Fruit fly (Drosophila melanogaster) whole organism, embryonic: ENCODE data around the gene CG6870.

Source experiments
- Ada2b ChIP-seq: fragments of 200-800 bp; sonication (Bioruptor generic); IDR thresholded peaks from 2 replicates; pipeline ENCODE4 v1.3.6; 2022; ENCODE audit warnings: missing biosample characterization, missing genetic modification characterization
- Awh ChIP-seq: fragments of 200-800 bp; sonication (Bioruptor generic); IDR thresholded peaks from 2 replicates; pipeline ENCODE4, ENCODE4 v1.3.6; 2022; ENCODE audit warnings: missing biosample characterization, missing genetic modification characterization
- CG10147 ChIP-seq: fragments of 200-800 bp; sonication (Bioruptor generic); optimal IDR thresholded peaks from 2 replicates; lab custom pipeline; 2019; ENCODE audit warnings: missing biosample characterization, mild to moderate bottlenecking, missing genetic modification characterization, moderate library complexity
- CG10209 ChIP-seq: fragments of 200-800 bp; sonication (Bioruptor generic); optimal IDR thresholded peaks from 3 replicates; lab custom pipeline; 2017; ENCODE audit warnings: missing biosample characterization, mild to moderate bottlenecking, missing genetic modification characterization, missing genetic modification reagents
- CG1024 ChIP-seq: fragments of 200-800 bp; sonication (Bioruptor generic); IDR thresholded peaks from 2 replicates; pipeline ENCODE4 v1.3.6; 2022; ENCODE audit warnings: missing biosample characterization, missing genetic modification characterization
- CG10431 ChIP-seq: fragments of 200-800 bp; sonication (Bioruptor generic); optimal IDR thresholded peaks from 3 replicates; lab custom pipeline; 2018; ENCODE audit warnings: missing biosample characterization, mild to moderate bottlenecking, missing genetic modification characterization
- CG11695 ChIP-seq: fragments of 200-800 bp; sonication (Bioruptor generic); IDR thresholded peaks from 3 replicates; pipeline ENCODE4 v1.3.6; 2022; ENCODE audit warnings: missing biosample characterization, missing genetic modification characterization
- CG11723 ChIP-seq: fragments of 200-800 bp; sonication (Bioruptor generic); optimal IDR thresholded peaks from 2 replicates; lab custom pipeline; 2017; ENCODE audit warnings: missing biosample characterization, mild to moderate bottlenecking, missing genetic modification characterization
- CG12236 ChIP-seq: fragments of 200-800 bp; sonication (Bioruptor generic); optimal IDR thresholded peaks from 2 replicates; lab custom pipeline; 2016; ENCODE audit warnings: missing biosample characterization, missing genetic modification characterization
- CG12942 ChIP-seq: fragments of 200-800 bp; sonication (Bioruptor generic); optimal IDR thresholded peaks from 3 replicates; lab custom pipeline; 2016; ENCODE audit warnings: missing biosample characterization, missing genetic modification characterization
- CG13424 ChIP-seq: fragments of 200-800 bp; sonication (Bioruptor generic); optimal IDR thresholded peaks from 2 replicates; lab custom pipeline; 2019; ENCODE audit warnings: missing biosample characterization, mild to moderate bottlenecking, missing genetic modification characterization, moderate library complexity
- CG13775 ChIP-seq: fragments of 200-800 bp; sonication (Bioruptor generic); optimal IDR thresholded peaks from 3 replicates; lab custom pipeline; 2017; ENCODE audit warnings: missing biosample characterization, mild to moderate bottlenecking, missing genetic modification characterization
- CG13894 ChIP-seq: fragments of 200-800 bp; sonication (Bioruptor generic); optimal IDR thresholded peaks from 3 replicates; lab custom pipeline; 2018; ENCODE audit warnings: missing biosample characterization, mild to moderate bottlenecking, missing genetic modification characterization, moderate library complexity
- CG15011 ChIP-seq: fragments of 200-800 bp; sonication (Bioruptor generic); optimal IDR thresholded peaks from 3 replicates; lab custom pipeline; 2018; ENCODE audit warnings: missing biosample characterization, mild to moderate bottlenecking, missing genetic modification characterization
- CG17829 ChIP-seq: fragments of 200-800 bp; optimal IDR thresholded peaks from 2 replicates; lab custom pipeline; 2019; ENCODE audit warnings: missing biosample characterization, mild to moderate bottlenecking, missing genetic modification characterization, moderate library complexity
- CG18476 ChIP-seq: fragments of 200-800 bp; sonication (Bioruptor generic); optimal IDR thresholded peaks from 2 replicates; lab custom pipeline; 2016; ENCODE audit warnings: missing biosample characterization, mild to moderate bottlenecking, missing genetic modification characterization
- CG30431 ChIP-seq: fragments of 200-800 bp; sonication (Bioruptor generic); optimal IDR thresholded peaks from 2 replicates; lab custom pipeline; 2017; ENCODE audit warnings: missing biosample characterization, missing genetic modification characterization
- CG3163 ChIP-seq: fragments of 200-800 bp; sonication (Bioruptor generic); optimal IDR thresholded peaks from 3 replicates; lab custom pipeline; 2016; ENCODE audit warnings: missing biosample characterization, missing genetic modification characterization
- CG6254 ChIP-seq: fragments of 200-800 bp; sonication (Bioruptor generic); optimal IDR thresholded peaks from 3 replicates; lab custom pipeline; 2017; ENCODE audit warnings: mild to moderate bottlenecking, missing biosample characterization, missing genetic modification reagents, missing genetic modification characterization
- CG8359 ChIP-seq: fragments of 200-800 bp; sonication (Bioruptor generic); optimal IDR thresholded peaks from 2 replicates; lab custom pipeline; 2017; ENCODE audit warnings: missing biosample characterization, mild to moderate bottlenecking, missing genetic modification characterization, borderline replicate concordance
- Fer2 ChIP-seq: fragments of 200-800 bp; sonication (Bioruptor generic); optimal IDR thresholded peaks from 2 replicates; lab custom pipeline; 2018; ENCODE audit warnings: missing biosample characterization, mild to moderate bottlenecking, missing genetic modification characterization, moderate library complexity
- H2.0 ChIP-seq: fragments of 200-800 bp; sonication (Bioruptor generic); IDR thresholded peaks from 2 replicates; pipeline ENCODE4 v1.3.6; 2022; ENCODE audit warnings: missing biosample characterization, missing genetic modification characterization
- HLHmδ ChIP-seq: fragments of 200-800 bp; sonication (Bioruptor generic); optimal IDR thresholded peaks from 2 replicates; lab custom pipeline; 2018; ENCODE audit warnings: missing biosample characterization, mild to moderate bottlenecking, missing genetic modification characterization, moderate library complexity
- Hsf ChIP-seq: fragments of 200-800 bp; sonication (Bioruptor generic); optimal IDR thresholded peaks from 3 replicates; lab custom pipeline; 2016; ENCODE audit warnings: missing biosample characterization, missing genetic modification characterization
- Lim3 ChIP-seq: fragments of 200-800 bp; sonication (Bioruptor generic); IDR thresholded peaks from 2 replicates; pipeline ENCODE4 v1.3.6; 2022; ENCODE audit warnings: missing biosample characterization, missing genetic modification characterization
- Mad ChIP-seq: fragments of 200-800 bp; sonication (Bioruptor generic); optimal IDR thresholded peaks from 2 replicates; lab custom pipeline; 2016; ENCODE audit warnings: missing biosample characterization, missing genetic modification characterization
- Med ChIP-seq: fragments of 200-800 bp; sonication (Bioruptor generic); peaks from one replicate; lab custom pipeline; 2016; ENCODE audit warnings: missing biosample characterization, missing genetic modification characterization, mild to moderate bottlenecking, inconsistent platforms, moderate library complexity
- NFAT ChIP-seq: fragments of 200-800 bp; sonication (Bioruptor generic); IDR thresholded peaks from 2 replicates; pipeline ENCODE4 v1.3.6; 2022; ENCODE audit warnings: missing biosample characterization, missing genetic modification characterization
- NfI ChIP-seq: fragments of 200-800 bp; sonication (Bioruptor generic); optimal IDR thresholded peaks from 3 replicates; lab custom pipeline; 2018; ENCODE audit warnings: missing biosample characterization, mild to moderate bottlenecking, missing genetic modification characterization, moderate library complexity
- Poxn ChIP-seq: fragments of 200-800 bp; sonication (Bioruptor generic); IDR thresholded peaks from 2 replicates; pipeline ENCODE4 v1.3.6; 2022; ENCODE audit warnings: missing biosample characterization, missing genetic modification characterization
- Xrp1 ChIP-seq: fragments of 200-800 bp; sonication (Bioruptor generic); IDR thresholded peaks from 2 replicates; pipeline ENCODE4 v1.3.6; 2022; ENCODE audit warnings: missing biosample characterization, missing genetic modification characterization
- ac ChIP-seq: fragments of 200-800 bp; sonication (Bioruptor generic); optimal IDR thresholded peaks from 3 replicates; lab custom pipeline; 2017; ENCODE audit warnings: missing biosample characterization, mild to moderate bottlenecking, missing genetic modification characterization
- bigmax ChIP-seq: fragments of 200-800 bp; sonication (Bioruptor generic); optimal IDR thresholded peaks from 2 replicates; lab custom pipeline; 2018; ENCODE audit warnings: missing biosample characterization, mild to moderate bottlenecking, missing genetic modification characterization
- bowl ChIP-seq: fragments of 200-800 bp; sonication (Bioruptor generic); IDR thresholded peaks from 2 replicates; pipeline ENCODE4 v1.3.6; 2022; ENCODE audit warnings: missing biosample characterization, missing genetic modification characterization
- br ChIP-seq: fragments of >200 bp; optimal IDR thresholded peaks from 2 replicates; lab custom pipeline; 2017
- bsh ChIP-seq, 2 experiments: fragments of 200-800 bp; sonication (Bioruptor generic); optimal IDR thresholded peaks; 2 replicates each; lab custom pipeline; 2017 to 2018; ENCODE audit warnings: mild to moderate bottlenecking in 2 of 2, missing biosample characterization in 2 of 2, missing genetic modification characterization in 2 of 2, moderate library complexity in 1 of 2
- chinmo ChIP-seq: fragments of 200-800 bp; sonication (Bioruptor generic); IDR thresholded peaks from 4 replicates; pipeline ENCODE4 v1.3.6; 2022; ENCODE audit warnings: missing biosample characterization, missing genetic modification characterization; ENCODE audit not compliant: partially characterized antibody
- emc ChIP-seq: fragments of 200-800 bp; sonication (Bioruptor generic); optimal IDR thresholded peaks from 2 replicates; lab custom pipeline; 2016; ENCODE audit warnings: missing biosample characterization, missing genetic modification characterization
- fd102C ChIP-seq: fragments of 200-800 bp; sonication (Bioruptor generic); optimal IDR thresholded peaks from 2 replicates; lab custom pipeline; 2018; ENCODE audit warnings: missing biosample characterization, mild to moderate bottlenecking, missing genetic modification characterization, moderate library complexity
- ham ChIP-seq: fragments of 200-800 bp; sonication (Bioruptor generic); IDR thresholded peaks from 2 replicates; pipeline ENCODE4 v1.3.6; 2022; ENCODE audit warnings: missing biosample characterization, missing genetic modification characterization
- inv ChIP-seq: fragments of 200-800 bp; sonication (Bioruptor generic); IDR thresholded peaks from 2 replicates; pipeline ENCODE4 v1.3.6; 2022; ENCODE audit warnings: missing biosample characterization, missing genetic modification characterization; ENCODE audit not compliant: partially characterized antibody
- jigr1 ChIP-seq: fragments of 200-800 bp; sonication (Bioruptor generic); IDR thresholded peaks from 3 replicates; pipeline ENCODE4 v1.3.6; 2022; ENCODE audit warnings: missing biosample characterization, missing genetic modification characterization
- jing ChIP-seq: fragments of 200-800 bp; sonication (Bioruptor generic); optimal IDR thresholded peaks from 2 replicates; lab custom pipeline; 2018; ENCODE audit warnings: missing biosample characterization, mild to moderate bottlenecking, missing genetic modification characterization
- klu ChIP-seq: fragments of 200-800 bp; sonication (Bioruptor generic); IDR thresholded peaks from 2 replicates; pipeline ENCODE4 v1.3.6; 2022; ENCODE audit warnings: missing biosample characterization, missing genetic modification characterization
- ro ChIP-seq: fragments of 200-800 bp; sonication (Bioruptor generic); IDR thresholded peaks from 2 replicates; pipeline ENCODE4 v1.3.6; 2022; ENCODE audit warnings: missing biosample characterization, missing genetic modification characterization
- sima ChIP-seq: fragments of 200-800 bp; sonication (Bioruptor generic); optimal IDR thresholded peaks from 2 replicates; lab custom pipeline; 2016; ENCODE audit warnings: missing biosample characterization, missing genetic modification characterization
- sob ChIP-seq: fragments of 200-800 bp; sonication (Bioruptor generic); IDR thresholded peaks from 2 replicates; pipeline ENCODE4 v1.3.6; 2022; ENCODE audit warnings: missing biosample characterization, missing genetic modification characterization
- ssp ChIP-seq: fragments of 200-800 bp; sonication (Bioruptor generic); IDR thresholded peaks from 2 replicates; pipeline ENCODE4 v1.3.6; 2022; ENCODE audit warnings: missing biosample characterization, missing genetic modification characterization
- vnd ChIP-seq: fragments of 200-800 bp; sonication (Bioruptor generic); IDR thresholded peaks from 3 replicates; pipeline ENCODE4 v1.3.6; 2022; ENCODE audit warnings: missing biosample characterization, missing genetic modification characterization; ENCODE audit not compliant: partially characterized antibody
- zen ChIP-seq: fragments of 200-800 bp; sonication (Bioruptor generic); optimal IDR thresholded peaks from 3 replicates; lab custom pipeline; 2018; ENCODE audit warnings: missing biosample characterization, mild to moderate bottlenecking, missing genetic modification characterization, moderate library complexity
- zfh1 ChIP-seq: fragments of 200-800 bp; sonication (Bioruptor generic); IDR thresholded peaks from 3 replicates; pipeline ENCODE4 v1.3.6; 2022; ENCODE audit warnings: missing biosample characterization, missing genetic modification characterization
- zfh2 ChIP-seq: fragments of 200-800 bp; sonication (Bioruptor generic); optimal IDR thresholded peaks from 2 replicates; lab custom pipeline; 2016; ENCODE audit warnings: missing biosample characterization, missing genetic modification characterization

The CG6870 gene

DNA sequence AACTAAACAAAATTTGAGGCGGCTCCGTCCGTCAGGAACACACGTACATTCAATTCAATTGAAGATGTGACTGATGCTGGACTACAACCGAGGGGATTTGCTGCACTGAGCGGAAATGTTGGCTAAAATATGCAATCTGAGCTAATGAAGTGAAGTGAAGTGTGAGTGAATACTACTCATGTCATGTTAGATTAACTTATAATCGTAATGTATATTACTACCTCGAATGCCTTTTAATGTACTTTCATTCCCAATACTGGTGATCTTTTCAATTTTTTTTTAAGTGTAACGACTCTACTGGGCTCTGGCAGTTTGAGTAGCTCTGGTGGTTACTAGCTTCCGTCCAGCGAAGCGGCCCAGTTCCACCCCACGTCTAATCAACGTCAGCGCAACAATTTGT is 9.1 kb downstream of the CG6870 start (continued):
- TF ChIP-seq CG18476 (GFP tag; lab: Kevin White, UChicago) (peak; percentile 23), CG11695 (no peak), Poxn (GFP tag; lab: Robert Waterston, UW) (no peak), jigr1 (GFP tag; lab: Robert Waterston, UW) (no peak), ssp (no peak), CG10431 (no peak), NfI (GFP tag; lab: Kevin White, UChicago) (peak; percentile 2), CG1024 (GFP tag; lab: Robert Waterston, UW) (no peak), chinmo (GFP tag; lab: Robert Waterston, UW) (no peak), Fer2 (tag; lab: Kevin White, UChicago) (no peak), vnd (GFP tag; lab: Robert Waterston, UW) (no peak), CG12942 (no peak), jing (GFP tag; lab: Kevin White, UChicago) (no peak), bowl (GFP tag; lab: Robert Waterston, UW) (no peak), CG17829 (no peak), Med (GFP tag; lab: Kevin White, UChicago) (peak; percentile 81), sima (GFP tag; lab: Kevin White, UChicago) (no peak), CG10147 (GFP tag; lab: Kevin White, UChicago) (peak; percentile 5), ac (GFP tag; lab: Kevin White, UChicago) (no peak), inv (no peak), CG11723 (no peak), zfh2 (GFP tag; lab: Kevin White, UChicago) (no peak), ham (GFP tag; lab: Robert Waterston, UW) (no peak), Xrp1 (GFP tag; lab: Robert Waterston, UW) (no peak; the same call in 1 of the 2 replicates), H2.0 (no peak), sob (GFP tag; lab: Robert Waterston, UW) (peak; percentile 18; the same call in 1 of the 2 replicates), Awh (GFP tag; lab: Robert Waterston, UW) (no peak), Mad (no peak), CG8359 (GFP tag; lab: Kevin White, UChicago) (no peak), klu (GFP tag; lab: Robert Waterston, UW) (no peak), emc (GFP tag; lab: Kevin White, UChicago) (no peak), fd102C (GFP tag; lab: Kevin White, UChicago) (no peak), CG15011 (no peak), CG13894 (tag; lab: Kevin White, UChicago) (no peak), CG13424 (tag; lab: Kevin White, UChicago) (peak; percentile 52), CG30431 (GFP tag; lab: Kevin White, UChicago) (peak; percentile 12), bigmax (no peak), CG6254 (GFP tag; lab: Kevin White, UChicago) (no peak), CG13775 (GFP tag; lab: Kevin White, UChicago) (no peak), zen (tag; lab: Kevin White, UChicago) (no peak), br (lab: Kevin White, UChicago) (no peak), CG10209 (GFP tag; lab: Kevin White, UChicago) (peak; percentile 42), HLHmδ (GFP tag; lab: Kevin White, UChicago) (no peak), Hsf (peak; percentile 21), Lim3 (GFP tag; lab: Robert Waterston, UW) (no peak), bsh (GFP tag; optimal IDR thresholded peaks at IDR 0.05; lab: Kevin White, UChicago) (peak in 1 of 2 experiments; percentile 76), zfh1 (GFP tag; lab: Robert Waterston, UW) (peak; percentile 67), CG12236 (GFP tag; lab: Kevin White, UChicago) (no peak), NFAT (GFP tag; lab: Robert Waterston, UW) (no peak), CG3163 (no peak), ro (GFP tag; lab: Robert Waterston, UW) (no peak), Ada2b (GFP tag; lab: Robert Waterston, UW) (no peak)
